Fruit fly (Drosophila melanogaster) Kc167 (cell line): Measurements from ENCODE around the gene Fur2.

Experiments used
- Myc ChIP-seq: fragments of >200 bp; optimal IDR thresholded peaks from 2 replicates; lab custom pipeline; 2017; ENCODE audit warnings: missing external identifiers
- Sin3A ChIP-seq: fragments of >200 bp; optimal IDR thresholded peaks from 2 replicates; lab custom pipeline; 2018; ENCODE audit warnings: missing external identifiers
- h ChIP-seq: fragments of >200 bp; optimal IDR thresholded peaks from 3 replicates; lab custom pipeline; 2018; ENCODE audit warnings: missing external identifiers
- insv ChIP-seq: fragments of >200 bp; optimal IDR thresholded peaks from 3 replicates; lab custom pipeline; 2018; ENCODE audit warnings: missing external identifiers
- psq ChIP-seq: fragments of >200 bp; optimal IDR thresholded peaks from 2 replicates; lab custom pipeline; 2017; ENCODE audit warnings: missing external identifiers
- ttk ChIP-seq: sonication (Bioruptor generic); optimal IDR thresholded peaks from 2 replicates; lab custom pipeline; 2017; ENCODE audit warnings: missing external identifiers

The Fur2 gene

DNA sequence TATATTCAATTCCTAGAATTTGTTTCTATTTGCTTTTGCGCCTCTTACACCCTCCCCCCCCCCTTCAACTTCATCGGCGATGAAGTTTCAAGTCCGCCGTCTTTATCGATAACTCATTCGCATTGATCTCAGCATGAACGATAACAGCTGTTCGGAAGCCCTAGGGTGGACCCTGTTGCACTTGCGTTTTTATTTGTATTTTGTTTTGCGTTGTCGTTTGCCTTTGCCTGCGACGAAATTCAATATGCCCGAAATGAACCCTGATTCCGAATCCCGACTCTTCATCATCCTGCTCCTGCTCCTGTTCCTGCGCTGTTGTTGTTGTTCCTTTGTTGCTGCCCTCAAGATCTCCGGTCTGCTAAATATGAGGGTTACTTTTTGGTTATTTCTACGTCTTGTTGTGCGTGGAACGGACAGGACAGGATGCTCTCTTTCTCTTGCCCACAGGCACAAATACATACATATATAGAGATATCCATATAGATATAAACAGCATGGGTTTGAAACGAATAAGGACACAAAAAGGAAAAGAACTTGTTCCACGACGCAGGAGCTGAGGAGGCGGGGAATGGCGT lies 53.7 kb downstream of the Fur2 start:
- TF ChIP-seq ttk (lab: Kevin White, UChicago) = no peak
- TF ChIP-seq h (lab: Kevin White, UChicago) = no peak
- no peak for TF ChIP-seq Myc
- no peak for TF ChIP-seq insv (lab: Kevin White, UChicago)
- TF ChIP-seq psq (lab: Kevin White, UChicago) = no peak
- no peak for TF ChIP-seq Sin3A (lab: Kevin White, UChicago)

DNA sequence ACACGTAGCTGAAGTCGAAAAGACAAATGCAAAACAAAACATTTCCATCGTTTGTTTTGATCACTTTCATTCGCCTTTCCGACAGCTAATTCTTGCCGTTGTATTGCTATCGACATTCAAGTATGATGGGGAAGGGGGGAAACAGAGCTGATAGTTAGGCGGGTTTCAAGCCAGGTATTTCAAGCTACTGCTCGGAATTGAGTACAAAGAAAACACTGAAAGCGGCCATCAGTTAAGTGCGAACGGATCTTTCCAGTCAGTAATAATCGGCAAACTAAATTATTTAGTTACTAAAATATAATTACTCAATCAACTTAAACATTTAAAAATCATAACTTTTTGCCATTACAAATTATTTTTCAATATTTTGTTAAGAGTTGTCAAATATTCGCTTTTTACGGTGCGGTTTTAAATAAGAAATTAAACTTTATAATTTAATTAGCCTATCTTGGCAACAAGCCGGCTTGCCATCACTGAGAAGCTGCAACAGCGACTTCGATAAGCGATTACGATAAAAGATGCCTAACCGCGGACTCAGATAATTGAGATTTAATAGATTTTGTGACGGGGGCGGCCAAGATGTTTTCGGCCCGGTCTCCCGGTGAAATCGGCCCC lies 55.0 kb downstream of the Fur2 start:
- TF ChIP-seq insv (lab: Kevin White, UChicago) = no peak
- TF ChIP-seq psq (lab: Kevin White, UChicago) = no peak
- no peak for TF ChIP-seq h (lab: Kevin White, UChicago)
- TF ChIP-seq Myc = no peak
- TF ChIP-seq ttk (lab: Kevin White, UChicago) = no peak
- no peak for TF ChIP-seq Sin3A (lab: Kevin White, UChicago)

DNA sequence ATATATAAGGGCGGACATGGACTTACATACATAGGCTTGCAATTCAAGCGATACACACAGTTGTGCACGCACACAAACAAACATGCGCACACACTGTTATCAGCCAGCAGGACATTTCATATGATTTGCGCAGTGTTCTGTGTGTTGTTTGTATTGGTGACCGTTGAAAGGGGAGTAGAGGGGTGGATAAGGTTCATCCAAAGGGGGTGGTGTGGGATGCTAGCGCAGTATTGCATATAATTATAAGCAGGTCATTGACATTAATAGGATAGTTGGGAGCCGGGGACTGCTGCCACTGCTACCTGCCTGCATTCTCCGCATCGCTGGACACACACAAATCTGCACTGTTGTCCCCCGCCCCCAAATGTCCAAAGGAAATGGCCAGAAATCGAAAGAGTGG lies 55.6 kb downstream of the Fur2 start:
- TF ChIP-seq insv (lab: Kevin White, UChicago) (no peak), Myc (no peak), psq (lab: Kevin White, UChicago) (no peak), ttk (lab: Kevin White, UChicago) (no peak), h (lab: Kevin White, UChicago) (no peak), Sin3A (lab: Kevin White, UChicago) (no peak)
